Fruit fly (Drosophila melanogaster) whole organism, prepupa: ENCODE results near the gene CG16989.

Experiments
- CG10631 ChIP-seq: fragments of 200-800 bp; sonication (Bioruptor generic); optimal IDR thresholded peaks from 2 replicates; lab custom pipeline; 2016; ENCODE audit warnings: missing biosample characterization, missing genetic modification characterization
- CG11762 ChIP-seq: fragments of 200-800 bp; sonication (Bioruptor generic); optimal IDR thresholded peaks from 3 replicates; lab custom pipeline; 2016; ENCODE audit warnings: missing biosample characterization, missing genetic modification characterization; ENCODE audit not compliant: insufficient read depth
- CG3919 ChIP-seq: fragments of 200-800 bp; sonication (Bioruptor generic); optimal IDR thresholded peaks from 3 replicates; lab custom pipeline; 2016; ENCODE audit warnings: missing biosample characterization, missing genetic modification characterization
- CG6276 ChIP-seq: fragments of 200-800 bp; sonication (Bioruptor generic); optimal IDR thresholded peaks from 2 replicates; lab custom pipeline; 2017; ENCODE audit warnings: missing biosample characterization, mild to moderate bottlenecking, missing genetic modification characterization
- CG6854 ChIP-seq: fragments of 200-800 bp; sonication (Bioruptor generic); optimal IDR thresholded peaks from 2 replicates; lab custom pipeline; 2017; ENCODE audit warnings: missing biosample characterization, mild to moderate bottlenecking, missing genetic modification characterization
- Eip93F ChIP-seq: fragments of 200-800 bp; sonication (Bioruptor generic); optimal IDR thresholded peaks from 2 replicates; lab custom pipeline; 2016; ENCODE audit warnings: missing biosample characterization, mild to moderate bottlenecking, missing genetic modification characterization
- Ets21C ChIP-seq: fragments of 200-800 bp; sonication (Bioruptor generic); optimal IDR thresholded peaks from 3 replicates; lab custom pipeline; 2016; ENCODE audit warnings: missing biosample characterization, missing genetic modification characterization
- Lpt ChIP-seq: fragments of 200-800 bp; sonication (Bioruptor generic); optimal IDR thresholded peaks from 3 replicates; lab custom pipeline; 2016; ENCODE audit warnings: missing biosample characterization, missing genetic modification characterization
- Sox14 ChIP-seq: fragments of 200-800 bp; sonication (Bioruptor generic); optimal IDR thresholded peaks from 3 replicates; lab custom pipeline; 2016; ENCODE audit warnings: missing biosample characterization, missing genetic modification characterization
- Sox15 ChIP-seq: fragments of 200-800 bp; sonication (Bioruptor generic); optimal IDR thresholded peaks from 3 replicates; lab custom pipeline; 2016; ENCODE audit warnings: missing biosample characterization, missing genetic modification characterization
- lz ChIP-seq: fragments of 200-800 bp; sonication (Bioruptor generic); optimal IDR thresholded peaks from 3 replicates; lab custom pipeline; 2016; ENCODE audit warnings: missing biosample characterization, missing genetic modification characterization
- pdm3 ChIP-seq: fragments of 200-800 bp; sonication (Bioruptor generic); optimal IDR thresholded peaks from 3 replicates; lab custom pipeline; 2016; ENCODE audit warnings: missing biosample characterization, missing genetic modification characterization

DNA sequence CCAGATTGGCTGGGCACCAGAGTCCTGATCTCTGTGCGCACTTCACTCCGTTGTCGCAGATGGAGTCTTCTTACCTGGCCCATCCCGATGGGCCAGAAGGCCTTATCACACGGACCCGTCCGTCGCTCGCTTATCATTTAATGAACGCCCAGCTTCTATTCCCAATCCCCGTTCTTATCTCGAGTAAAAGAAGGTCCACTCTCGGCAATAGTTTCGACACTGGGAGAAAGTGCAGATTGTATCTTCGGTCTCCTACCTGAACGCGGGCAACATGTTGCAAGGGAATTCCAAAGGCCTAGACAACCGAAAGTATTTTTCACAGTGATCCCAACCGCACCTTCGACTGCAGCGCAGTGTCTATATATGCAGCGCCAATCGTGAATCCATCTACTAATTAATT, 26.9 kb upstream of the CG16989 start:
- no peak for TF ChIP-seq Lpt (GFP tag; lab: Kevin White, UChicago)
- TF ChIP-seq CG6276 (GFP tag; lab: Kevin White, UChicago): no peak
- TF ChIP-seq pdm3: no peak
- TF ChIP-seq Eip93F (GFP tag; lab: Kevin White, UChicago): no peak
- no peak for TF ChIP-seq CG3919
- TF ChIP-seq CG11762 (GFP tag; lab: Kevin White, UChicago): no peak
- no peak for TF ChIP-seq CG6854 (GFP tag; lab: Kevin White, UChicago)
- no peak for TF ChIP-seq Sox15 (GFP tag; lab: Kevin White, UChicago)
- TF ChIP-seq CG10631 (GFP tag; lab: Kevin White, UChicago): no peak
- no peak for TF ChIP-seq lz
- no peak for TF ChIP-seq Sox14
- no peak for TF ChIP-seq Ets21C (GFP tag; lab: Kevin White, UChicago)
